Worm (Caenorhabditis elegans) whole organism, midembryonic: ENCODE results near the gene cct-1.

Experiments
- cog-1 ChIP-seq: sonication (generic microtip); optimal IDR thresholded peaks from 2 replicates; lab custom pipeline; 2016; ENCODE audit warnings: missing genetic modification characterization, missing compliant biosample characterization
- klf-2 ChIP-seq: fragments of 200-800 bp; sonication (Bioruptor generic); conservative IDR thresholded peaks from 2 replicates; pipeline ENCODE4 v1.3.6; 2022; ENCODE audit warnings: missing genetic modification reagents, missing genetic modification characterization, missing compliant biosample characterization

DNA sequence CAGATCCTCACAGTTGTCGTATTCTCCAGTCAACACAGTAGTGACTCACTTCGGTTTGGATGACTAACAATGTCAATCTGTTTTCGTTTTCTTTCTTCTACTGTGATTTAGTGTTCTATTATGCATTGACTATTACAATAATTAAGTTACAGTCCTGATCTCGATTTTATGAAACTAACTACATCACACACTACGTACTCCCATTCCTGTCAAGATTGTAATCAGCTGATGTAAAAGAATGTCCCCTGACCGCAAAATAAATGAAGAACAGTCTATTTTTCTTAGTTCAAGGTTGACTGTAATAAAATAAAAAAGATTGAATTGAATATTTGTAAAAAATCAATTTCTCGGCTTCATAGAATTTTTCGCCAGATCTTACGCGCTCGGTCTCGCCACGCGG is 40.1 kb downstream of the cct-1 start:
- TF ChIP-seq klf-2 (GFP tag; lab: Robert Waterston, UW) (no peak), cog-1 (tag; lab: Kevin White, UChicago) (no peak)
